Worm (Caenorhabditis elegans): ENCODE results near the gene C25D7.5.

The C25D7.5 gene

DNA sequence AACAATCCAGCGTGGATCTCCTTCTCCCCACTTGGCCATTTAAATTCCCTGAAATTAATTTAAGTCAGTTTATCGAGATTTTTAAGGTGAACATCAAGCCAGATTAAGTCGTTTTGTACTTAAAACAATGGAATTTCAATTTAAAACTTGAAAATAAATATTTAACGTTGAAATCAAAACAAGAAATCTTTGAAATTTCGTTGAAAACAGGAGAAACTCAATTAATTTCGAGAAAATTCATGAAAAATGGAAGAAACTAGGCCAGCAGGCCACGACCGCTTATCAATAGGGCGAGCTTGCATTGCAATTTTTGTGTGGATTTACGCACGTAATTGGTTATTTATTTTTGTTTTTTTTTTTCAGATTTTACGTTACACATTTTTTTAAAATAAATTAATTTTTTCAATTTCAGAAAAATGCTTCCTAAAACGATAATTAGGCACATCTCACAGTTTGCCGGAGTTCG lies 32.9 kb downstream of the C25D7.5 start, which contains the start of the genes ahsa-1 and C01G10.7 (continued):
- TF ChIP-seq fos-1 (tag; optimal IDR thresholded peaks at IDR 0.05) (no peak), lin-39 (tag; optimal IDR thresholded peaks at IDR 0.05) (no peak), daf-16 (GFP tag; optimal IDR thresholded peaks at IDR 0.05) (peak in 1 of 2 experiments; percentile 72), daf-16 (tag; optimal IDR thresholded peaks at IDR 0.05) (no peak), lim-7 (GFP tag; IDR thresholded peaks at IDR 0.05) (no peak), ZK337.2 (GFP tag; IDR thresholded peaks at IDR 0.05) (peak; percentile 91), nhr-237 (tag; optimal IDR thresholded peaks at IDR 0.05) (no peak), zfp-3 (GFP tag; conservative IDR thresholded peaks at IDR 0.05) (0 out of 2 replicates have a peak, but pooled peaks have one; percentile 32), egl-27 (tag; optimal IDR thresholded peaks at IDR 0.05) (no peak), ztf-11 (tag; optimal IDR thresholded peaks at IDR 0.05) (no peak), ces-1 (GFP tag; optimal IDR thresholded peaks at IDR 0.05) (peak; percentile 60), lin-13 (GFP tag; optimal IDR thresholded peaks at IDR 0.05) (peak; percentile 86), mxl-3 (GFP tag; optimal IDR thresholded peaks at IDR 0.05) (peak; percentile 19), nhr-41 (GFP tag; IDR thresholded peaks at IDR 0.05) (no peak), F26F4.8 (GFP tag; conservative IDR thresholded peaks at IDR 0.05) (no peak), madf-5 (GFP tag; IDR thresholded peaks at IDR 0.05) (peak; percentile 45 to 64; a peak in 2 of 4 replicates), Y75B8A.6 (GFP tag; IDR thresholded peaks at IDR 0.05) (no peak), tra-1 (GFP tag; IDR thresholded peaks at IDR 0.05) (peak; percentile 58; the same call in 1 of the 2 replicates), zip-2 (tag; optimal IDR thresholded peaks at IDR 0.05) (no peak), mdl-1 (tag; optimal IDR thresholded peaks at IDR 0.05) (peak in 1 of 2 experiments; percentile 13), fkh-10 (GFP tag; optimal IDR thresholded peaks at IDR 0.05) (peak; percentile 80), snpc-1.2 (GFP tag; IDR thresholded peaks at IDR 0.05) (no peak), hmg-1.1 (GFP tag; IDR thresholded peaks at IDR 0.05) (peak; percentile 79), daf-12 (tag; optimal IDR thresholded peaks at IDR 0.05) (no peak), D1046.2 (GFP tag; IDR thresholded peaks at IDR 0.05) (no peak), lin-38 (GFP tag; IDR thresholded peaks at IDR 0.05) (peak; percentile 99), lin-1 (GFP tag; IDR thresholded peaks at IDR 0.05) (no peak), mes-2 (tag; optimal IDR thresholded peaks at IDR 0.05; ENCODE audit: poor library complexity, severe bottlenecking) (peak; percentile 99), nhr-25 (tag; optimal IDR thresholded peaks at IDR 0.05; ENCODE audit: borderline replicate concordance, insufficient read depth) (no peak), ceh-20 (GFP tag; IDR thresholded peaks at IDR 0.05) (peak; percentile 67; the same call in 1 of the 2 replicates), ceh-82 (tag; optimal IDR thresholded peaks at IDR 0.05) (no peak), spr-3 (GFP tag; optimal IDR thresholded peaks at IDR 0.05) (no peak), hlh-11 (tag; optimal IDR thresholded peaks at IDR 0.05) (peak; percentile 74), nhr-11 (tag; optimal IDR thresholded peaks at IDR 0.05) (peak; percentile 66), ctbp-1 (GFP tag; IDR thresholded peaks at IDR 0.05) (no peak), lin-15B (tag; optimal IDR thresholded peaks at IDR 0.05) (peak; percentile 91), nhr-77 (tag; optimal IDR thresholded peaks at IDR 0.05) (peak; percentile 88), zip-11 (GFP tag; IDR thresholded peaks at IDR 0.05) (no peak), R02D3.7 (tag; optimal IDR thresholded peaks at IDR 0.05) (peak; percentile 89), nhr-6 (tag; optimal IDR thresholded peaks at IDR 0.05) (peak; percentile 99), T26A8.4 (GFP tag; IDR thresholded peaks at IDR 0.05) (peak; percentile 59; the same call in 1 of the 2 replicates), madf-9 (GFP tag; conservative IDR thresholded peaks at IDR 0.05) (peak; percentile 75), saeg-2 (GFP tag; IDR thresholded peaks at IDR 0.05) (no peak), dmd-9 (GFP tag; IDR thresholded peaks at IDR 0.05) (peak; percentile 86), jun-1 (tag; optimal IDR thresholded peaks at IDR 0.05) (no peak), nhr-10 (tag; optimal IDR thresholded peaks at IDR 0.05) (peak; percentile 8), dmd-8 (GFP tag; IDR thresholded peaks at IDR 0.05) (no peak), lsy-2 (tag; optimal IDR thresholded peaks at IDR 0.05) (peak; percentile 64 to 94), gei-8 (GFP tag; optimal IDR thresholded peaks at IDR 0.05) (no peak), pha-4 (GFP tag; IDR thresholded peaks at IDR 0.05) (peak; percentile 54; the same call in 1 of the 2 replicates), pha-4 (tag; optimal IDR thresholded peaks at IDR 0.05) (peak; percentile 97), vab-7 (GFP tag; IDR thresholded peaks at IDR 0.05) (peak; percentile 49; the same call in 1 of the 2 replicates)
